Fruit fly (Drosophila melanogaster) whole organism, embryonic: ENCODE measurements around the gene Ldaf1.

Source experiments
- Atf-2 ChIP-seq: fragments of 200-800 bp; sonication (Bioruptor generic); optimal IDR thresholded peaks from 2 replicates; lab custom pipeline; 2016; ENCODE audit warnings: missing biosample characterization, missing genetic modification characterization
- B-H1 ChIP-seq: fragments of 200-800 bp; sonication (Bioruptor generic); IDR thresholded peaks from 3 replicates; pipeline ENCODE4 v1.3.6; 2022; ENCODE audit warnings: missing biosample characterization, missing genetic modification characterization
- CG10209 ChIP-seq: fragments of 200-800 bp; sonication (Bioruptor generic); optimal IDR thresholded peaks from 3 replicates; lab custom pipeline; 2017; ENCODE audit warnings: missing biosample characterization, mild to moderate bottlenecking, missing genetic modification characterization, missing genetic modification reagents
- CG11456 ChIP-seq: fragments of 200-800 bp; sonication (Bioruptor generic); IDR thresholded peaks from 3 replicates; pipeline ENCODE4 v1.3.6; 2022; ENCODE audit warnings: missing biosample characterization, missing genetic modification characterization
- CG11560 ChIP-seq: fragments of 200-800 bp; sonication (Bioruptor generic); IDR thresholded peaks from 3 replicates; pipeline ENCODE4 v1.3.6; 2022; ENCODE audit warnings: missing biosample characterization, missing genetic modification characterization
- CG1233 ChIP-seq: fragments of 200-800 bp; sonication (Bioruptor generic); optimal IDR thresholded peaks from 4 replicates; lab custom pipeline; 2018; ENCODE audit warnings: missing biosample characterization, mild to moderate bottlenecking, missing genetic modification characterization
- CG15479 ChIP-seq: fragments of 200-800 bp; sonication (Bioruptor generic); optimal IDR thresholded peaks from 3 replicates; lab custom pipeline; 2019; ENCODE audit warnings: missing biosample characterization, mild to moderate bottlenecking, missing genetic modification characterization, moderate library complexity
- CG15696 ChIP-seq: fragments of 200-800 bp; sonication (Bioruptor generic); optimal IDR thresholded peaks from 2 replicates; lab custom pipeline; 2019; ENCODE audit warnings: missing biosample characterization, mild to moderate bottlenecking, missing genetic modification characterization, moderate library complexity
- CG2875 ChIP-seq: fragments of 200-800 bp; sonication (Bioruptor generic); optimal IDR thresholded peaks from 2 replicates; lab custom pipeline; 2017; ENCODE audit warnings: missing biosample characterization, mild to moderate bottlenecking, missing genetic modification characterization, missing genetic modification reagents
- CG31224 ChIP-seq: fragments of 200-800 bp; sonication (Bioruptor generic); IDR thresholded peaks from 2 replicates; pipeline ENCODE4 v1.3.6; 2022; ENCODE audit warnings: missing biosample characterization, missing genetic modification characterization
- CG3281 ChIP-seq: fragments of 200-800 bp; sonication (Bioruptor generic); optimal IDR thresholded peaks from 3 replicates; lab custom pipeline; 2017; ENCODE audit warnings: missing biosample characterization, mild to moderate bottlenecking, missing genetic modification characterization
- CG34376 ChIP-seq: fragments of 200-800 bp; sonication (Bioruptor generic); optimal IDR thresholded peaks from 2 replicates; lab custom pipeline; 2018; ENCODE audit warnings: missing biosample characterization, mild to moderate bottlenecking, missing genetic modification characterization
- CG6683 ChIP-seq: fragments of 200-800 bp; sonication (Bioruptor generic); optimal IDR thresholded peaks from 2 replicates; lab custom pipeline; 2017; ENCODE audit warnings: missing biosample characterization, mild to moderate bottlenecking, missing genetic modification characterization, missing genetic modification reagents
- CkIIα-i1 ChIP-seq: fragments of 200-800 bp; sonication (Bioruptor generic); IDR thresholded peaks from 2 replicates; pipeline ENCODE4 v1.3.6; 2022; ENCODE audit warnings: missing biosample characterization, missing genetic modification characterization
- CrebB ChIP-seq: fragments of 200-800 bp; sonication (Bioruptor generic); optimal IDR thresholded peaks from 3 replicates; lab custom pipeline; 2018; ENCODE audit warnings: missing biosample characterization, mild to moderate bottlenecking, missing genetic modification characterization
- D19B ChIP-seq: fragments of 200-800 bp; sonication (Bioruptor generic); optimal IDR thresholded peaks from 2 replicates; lab custom pipeline; 2017; ENCODE audit warnings: missing biosample characterization, mild to moderate bottlenecking, missing genetic modification characterization
- Dad ChIP-seq: fragments of 200-800 bp; sonication (Bioruptor generic); optimal IDR thresholded peaks from 3 replicates; lab custom pipeline; 2016; ENCODE audit warnings: missing biosample characterization, missing genetic modification characterization
- Dbx ChIP-seq: fragments of 200-800 bp; sonication (Bioruptor generic); IDR thresholded peaks from 3 replicates; pipeline ENCODE4 v1.3.6; 2022; ENCODE audit warnings: missing biosample characterization, missing genetic modification characterization
- Doc2 ChIP-seq: fragments of 200-800 bp; sonication (Bioruptor generic); IDR thresholded peaks from 2 replicates; pipeline ENCODE4 v1.3.6; 2022; ENCODE audit warnings: missing biosample characterization, missing genetic modification characterization
- Eip74EF ChIP-seq, 2 experiments: fragments of 200-800 bp in 1 of 2; fragments of >200 bp in 1 of 2; sonication (Bioruptor generic) in 1 of 2; optimal IDR thresholded peaks; 2 replicates each; lab custom pipeline; 2017 to 2019; ENCODE audit warnings: missing biosample characterization in 2 of 2, missing genetic modification characterization in 2 of 2, mild to moderate bottlenecking in 1 of 2, moderate library complexity in 1 of 2
- Gug ChIP-seq: fragments of 200-800 bp; sonication (Bioruptor generic); IDR thresholded peaks from 4 replicates; pipeline ENCODE4 v1.3.6; 2022; ENCODE audit warnings: missing biosample characterization, missing genetic modification characterization
- HLHmδ ChIP-seq: fragments of 200-800 bp; sonication (Bioruptor generic); optimal IDR thresholded peaks from 2 replicates; lab custom pipeline; 2018; ENCODE audit warnings: missing biosample characterization, mild to moderate bottlenecking, missing genetic modification characterization, moderate library complexity
- Kr ChIP-seq: fragments of 200-800 bp; sonication (Bioruptor generic); optimal IDR thresholded peaks from 2 replicates; lab custom pipeline; 2017; ENCODE audit warnings: missing biosample characterization, mild to moderate bottlenecking, missing genetic modification characterization
- MTF-1 ChIP-seq: fragments of 200-800 bp; sonication (Bioruptor generic); optimal IDR thresholded peaks from 2 replicates; lab custom pipeline; 2018; ENCODE audit warnings: missing biosample characterization, mild to moderate bottlenecking, missing genetic modification characterization, borderline replicate concordance
- Poxn ChIP-seq: fragments of 200-800 bp; sonication (Bioruptor generic); IDR thresholded peaks from 2 replicates; pipeline ENCODE4 v1.3.6; 2022; ENCODE audit warnings: missing biosample characterization, missing genetic modification characterization
- Scr ChIP-seq: fragments of 200-800 bp; sonication (Bioruptor generic); IDR thresholded peaks from 2 replicates; pipeline ENCODE4 v1.3.6; 2022; ENCODE audit warnings: missing biosample characterization, missing genetic modification characterization; ENCODE audit not compliant: partially characterized antibody
- Ssrp ChIP-seq: fragments of 200-800 bp; sonication (Bioruptor generic); optimal IDR thresholded peaks from 2 replicates; lab custom pipeline; 2018; ENCODE audit warnings: missing biosample characterization, mild to moderate bottlenecking, missing genetic modification characterization, moderate library complexity
- amos ChIP-seq: fragments of 200-800 bp; sonication (Bioruptor generic); IDR thresholded peaks from 2 replicates; pipeline ENCODE4 v1.3.6; 2022; ENCODE audit warnings: missing biosample characterization, missing genetic modification characterization; ENCODE audit not compliant: partially characterized antibody
- ash1 ChIP-seq: fragments of 200-800 bp; sonication (Bioruptor generic); optimal IDR thresholded peaks from 2 replicates; lab custom pipeline; 2018; ENCODE audit warnings: missing biosample characterization, mild to moderate bottlenecking, missing genetic modification characterization
- bcd ChIP-seq: fragments of 200-800 bp; sonication (Bioruptor generic); optimal IDR thresholded peaks from 2 replicates; lab custom pipeline; 2017; ENCODE audit warnings: missing biosample characterization, mild to moderate bottlenecking, missing genetic modification characterization
- chif ChIP-seq, 2 experiments: fragments of 200-800 bp; sonication (Bioruptor generic); optimal IDR thresholded peaks; 3 replicates each; lab custom pipeline; 2016; ENCODE audit warnings: missing biosample characterization in 2 of 2, missing genetic modification characterization in 2 of 2
- chinmo ChIP-seq: fragments of 200-800 bp; sonication (Bioruptor generic); IDR thresholded peaks from 4 replicates; pipeline ENCODE4 v1.3.6; 2022; ENCODE audit warnings: missing biosample characterization, missing genetic modification characterization; ENCODE audit not compliant: partially characterized antibody
- crp ChIP-seq, 2 experiments: fragments of 200-800 bp; sonication (Bioruptor generic); optimal IDR thresholded peaks; 2 replicates in 1 of 2; 3 replicates in 1 of 2; lab custom pipeline; 2017; ENCODE audit warnings: missing biosample characterization in 2 of 2, missing genetic modification characterization in 2 of 2, mild to moderate bottlenecking in 1 of 2, moderate library complexity in 1 of 2
- exex ChIP-seq: fragments of 200-800 bp; sonication (Bioruptor generic); optimal IDR thresholded peaks from 4 replicates; lab custom pipeline; 2018; ENCODE audit warnings: missing biosample characterization, mild to moderate bottlenecking, missing genetic modification characterization, moderate library complexity
- gce ChIP-seq: fragments of 200-800 bp; sonication (Bioruptor generic); IDR thresholded peaks from 3 replicates; pipeline ENCODE4 v1.3.6; 2022; ENCODE audit warnings: missing biosample characterization, missing genetic modification characterization
- pfk ChIP-seq: fragments of 200-800 bp; sonication (Bioruptor generic); optimal IDR thresholded peaks from 2 replicates; lab custom pipeline; 2018; ENCODE audit warnings: missing biosample characterization, mild to moderate bottlenecking, missing genetic modification characterization, moderate library complexity
- prd ChIP-seq, 3 experiments: fragments of >200 bp in 2 of 3; fragments of 200-800 bp in 1 of 3; sonication (Bioruptor generic) in 1 of 3; optimal IDR thresholded peaks in 2 of 3; IDR thresholded peaks in 1 of 3; 2 replicates in 2 of 3; 3 replicates in 1 of 3; pipeline versions ENCODE4 v1.3.6 to Lab custom; 2017 to 2022; ENCODE audit warnings: missing biosample characterization in 1 of 3, missing genetic modification characterization in 1 of 3
- pros ChIP-seq: fragments of 200-800 bp; sonication (Bioruptor generic); optimal IDR thresholded peaks from 3 replicates; lab custom pipeline; 2019; ENCODE audit warnings: missing biosample characterization, mild to moderate bottlenecking, missing genetic modification characterization, moderate library complexity
- sc ChIP-seq, 3 experiments: fragments of >200 bp in 2 of 3; fragments of 200-800 bp in 1 of 3; sonication (Bioruptor generic) in 1 of 3; optimal IDR thresholded peaks; 2 replicates in 2 of 3; 3 replicates in 1 of 3; lab custom pipeline; 2017; ENCODE audit warnings: mild to moderate bottlenecking in 1 of 3, missing biosample characterization in 1 of 3, missing genetic modification characterization in 1 of 3, missing genetic modification reagents in 1 of 3
- scrt ChIP-seq: fragments of 200-800 bp; sonication (Bioruptor generic); optimal IDR thresholded peaks from 2 replicates; lab custom pipeline; 2018; ENCODE audit warnings: missing biosample characterization, mild to moderate bottlenecking, missing genetic modification characterization, moderate library complexity
- slbo ChIP-seq: fragments of 200-800 bp; sonication (Bioruptor generic); IDR thresholded peaks from 2 replicates; pipeline ENCODE4 v1.3.6; 2022; ENCODE audit warnings: missing biosample characterization, missing genetic modification characterization
- tio ChIP-seq: fragments of 200-800 bp; sonication (Bioruptor generic); optimal IDR thresholded peaks from 2 replicates; lab custom pipeline; 2017; ENCODE audit warnings: missing biosample characterization, missing genetic modification characterization, inconsistent platforms
- tll ChIP-seq, 2 experiments: fragments of 200-800 bp in 1 of 2; fragments of >200 bp in 1 of 2; sonication (Bioruptor generic) in 1 of 2; optimal IDR thresholded peaks; 2 replicates each; lab custom pipeline; 2017 to 2019; ENCODE audit warnings: missing biosample characterization in 2 of 2, missing genetic modification characterization in 2 of 2, mild to moderate bottlenecking in 1 of 2, moderate library complexity in 1 of 2
- trem ChIP-seq: fragments of 200-800 bp; optimal IDR thresholded peaks from 3 replicates; lab custom pipeline; 2019; ENCODE audit warnings: missing biosample characterization, mild to moderate bottlenecking, missing genetic modification characterization, moderate library complexity
- tup ChIP-seq: fragments of 200-800 bp; sonication (Bioruptor generic); optimal IDR thresholded peaks from 2 replicates; lab custom pipeline; 2016; ENCODE audit warnings: missing biosample characterization, mild to moderate bottlenecking, missing genetic modification characterization, moderate library complexity
- unc-4 ChIP-seq: fragments of 200-800 bp; sonication (Bioruptor generic); IDR thresholded peaks from 2 replicates; pipeline ENCODE4 v1.3.6; 2022; ENCODE audit warnings: missing biosample characterization, missing genetic modification characterization; ENCODE audit not compliant: partially characterized antibody
- vnd ChIP-seq: fragments of 200-800 bp; sonication (Bioruptor generic); IDR thresholded peaks from 3 replicates; pipeline ENCODE4 v1.3.6; 2022; ENCODE audit warnings: missing biosample characterization, missing genetic modification characterization; ENCODE audit not compliant: partially characterized antibody
- zfh1 ChIP-seq: fragments of 200-800 bp; sonication (Bioruptor generic); IDR thresholded peaks from 3 replicates; pipeline ENCODE4 v1.3.6; 2022; ENCODE audit warnings: missing biosample characterization, missing genetic modification characterization

The Ldaf1 gene

dm6 chrX:1868586-1869111 is 33.1 kb downstream of the Ldaf1 start, which contains the start of the genes CG14803 and Pex5 (continued):
- TF ChIP-seq Scr (GFP tag; lab: Robert Waterston, UW) (peak; percentile 63), vnd (GFP tag; lab: Robert Waterston, UW) (peak; percentile 39; the same call in 2 of the 3 replicates), pros (GFP tag; lab: Kevin White, UChicago) (no peak), CG15479 (GFP tag; lab: Kevin White, UChicago) (no peak), tup (no peak), Dbx (GFP tag; lab: Robert Waterston, UW) (no peak), slbo (GFP tag; lab: Robert Waterston, UW) (0 out of 2 replicates have a peak, but pooled peaks have one; percentile 12), chinmo (no peak), D19B (no peak), CG34376 (peak; percentile 62), tio (no peak), Ssrp (tag; lab: Kevin White, UChicago) (no peak), chif (GFP tag; optimal IDR thresholded peaks at IDR 0.05; lab: Kevin White, UChicago) (no peak), MTF-1 (GFP tag; lab: Kevin White, UChicago) (no peak), unc-4 (peak; percentile 65), CG15696 (tag; lab: Kevin White, UChicago) (no peak), Eip74EF (GFP tag; optimal IDR thresholded peaks at IDR 0.05; lab: Kevin White, UChicago) (no peak), Atf-2 (no peak), Poxn (GFP tag; lab: Robert Waterston, UW) (no peak), B-H1 (no peak), HLHmδ (GFP tag; lab: Kevin White, UChicago) (no peak), CG2875 (no peak), CG10209 (GFP tag; lab: Kevin White, UChicago) (no peak), ash1 (GFP tag; lab: Kevin White, UChicago) (no peak), pfk (GFP tag; lab: Kevin White, UChicago) (no peak), bcd (GFP tag; lab: Kevin White, UChicago) (no peak), CkIIα-i1 (GFP tag; lab: Robert Waterston, UW) (no peak), exex (tag; lab: Kevin White, UChicago) (no peak), trem (tag; lab: Kevin White, UChicago) (peak; percentile 26), prd (optimal IDR thresholded peaks at IDR 0.05; lab: Kevin White, UChicago) (no peak), prd (GFP tag; IDR thresholded peaks at IDR 0.05; lab: Robert Waterston, UW) (no peak), amos (peak; percentile 59; the same call in 1 of the 2 replicates), Doc2 (GFP tag; lab: Robert Waterston, UW) (no peak), CrebB (tag; lab: Kevin White, UChicago) (no peak), crp (GFP tag; optimal IDR thresholded peaks at IDR 0.05; lab: Kevin White, UChicago) (no peak), Dad (GFP tag; lab: Kevin White, UChicago) (no peak), CG6683 (GFP tag; lab: Kevin White, UChicago) (no peak), CG3281 (GFP tag; lab: Kevin White, UChicago) (no peak), gce (no peak), Gug (GFP tag; lab: Robert Waterston, UW) (no peak), scrt (no peak), CG11560 (tag; lab: Robert Waterston, UW) (no peak), CG31224 (GFP tag; lab: Robert Waterston, UW) (no peak), CG11456 (GFP tag; lab: Robert Waterston, UW) (no peak), tll (GFP tag; optimal IDR thresholded peaks at IDR 0.05; lab: Kevin White, UChicago) (no peak), CG1233 (GFP tag; lab: Kevin White, UChicago) (no peak), sc (optimal IDR thresholded peaks at IDR 0.05; lab: Kevin White, UChicago) (no peak), sc (GFP tag; optimal IDR thresholded peaks at IDR 0.05; lab: Kevin White, UChicago) (no peak), zfh1 (GFP tag; lab: Robert Waterston, UW) (no peak), Kr (GFP tag; lab: Kevin White, UChicago) (no peak)
